Worm (Caenorhabditis elegans) whole organism, late embryonic: ENCODE data around the gene chil-14.

Source experiments
- lin-11 ChIP-seq: fragments of 200-800 bp; sonication (Bioruptor generic); optimal IDR thresholded peaks from 2 replicates; lab custom pipeline; 2018; ENCODE audit warnings: mild to moderate bottlenecking, missing genetic modification characterization, missing compliant biosample characterization
- nfya-1 ChIP-seq: sonication (generic microtip); optimal IDR thresholded peaks from 2 replicates; lab custom pipeline; 2017; ENCODE audit warnings: missing genetic modification characterization, mild to moderate bottlenecking, missing compliant biosample characterization, antibody characterized with exemption, moderate library complexity

DNA sequence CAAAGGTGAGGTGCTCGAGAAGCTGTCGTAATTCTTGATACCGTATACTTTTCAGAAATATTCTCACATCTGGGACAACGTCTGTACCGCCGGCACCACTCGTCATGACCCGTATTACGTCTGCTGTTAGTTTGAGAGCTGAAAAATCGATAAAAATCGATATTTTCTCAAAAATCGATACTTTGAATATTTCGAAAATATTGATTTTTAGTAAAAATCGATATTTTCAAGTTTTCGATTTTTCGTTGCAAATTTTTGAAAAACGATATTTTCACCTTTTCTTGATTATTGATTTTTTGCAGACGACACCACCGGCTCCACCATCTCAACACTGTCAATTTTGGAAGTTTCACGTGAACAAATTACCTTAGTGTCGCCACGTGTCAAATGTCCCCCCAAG lies 40.9 kb downstream of the chil-14 start:
- TF ChIP-seq lin-11 (tag; lab: Kevin White, UChicago) (no peak), nfya-1 (tag; lab: Kevin White, UChicago) (no peak)
